Fruit fly (Drosophila melanogaster) whole organism, embryonic: ENCODE results near the gene Kmn2.

Experiments
- Ada2b ChIP-seq: fragments of 200-800 bp; sonication (Bioruptor generic); IDR thresholded peaks from 2 replicates; pipeline ENCODE4 v1.3.6; 2022; ENCODE audit warnings: missing biosample characterization, missing genetic modification characterization
- Antp ChIP-seq: fragments of 200-800 bp; sonication (Bioruptor generic); optimal IDR thresholded peaks from 3 replicates; lab custom pipeline; 2016; ENCODE audit warnings: missing biosample characterization, missing genetic modification characterization
- Awh ChIP-seq: fragments of 200-800 bp; sonication (Bioruptor generic); IDR thresholded peaks from 2 replicates; pipeline ENCODE4, ENCODE4 v1.3.6; 2022; ENCODE audit warnings: missing biosample characterization, missing genetic modification characterization
- BEAF-32 ChIP-seq: fragments of 200-800 bp; sonication (Bioruptor generic); optimal IDR thresholded peaks from 3 replicates; lab custom pipeline; 2017; ENCODE audit warnings: missing biosample characterization, missing genetic modification characterization, mild to moderate bottlenecking, moderate library complexity, missing genetic modification reagents
- CG10462 ChIP-seq: fragments of 200-800 bp; sonication (Bioruptor generic); optimal IDR thresholded peaks from 2 replicates; lab custom pipeline; 2016; ENCODE audit warnings: missing biosample characterization, missing genetic modification characterization
- CG10959 ChIP-seq: fragments of 200-800 bp; sonication (Bioruptor generic); IDR thresholded peaks from 2 replicates; pipeline ENCODE4 v1.3.6; 2022; ENCODE audit warnings: missing biosample characterization, missing genetic modification characterization
- CG12071 ChIP-seq: fragments of 200-800 bp; sonication (Bioruptor generic); optimal IDR thresholded peaks from 3 replicates; lab custom pipeline; 2018; ENCODE audit warnings: missing biosample characterization, mild to moderate bottlenecking, missing genetic modification characterization
- CG13287 ChIP-seq: fragments of 200-800 bp; sonication (Bioruptor generic); IDR thresholded peaks from 2 replicates; pipeline ENCODE4 v1.3.6; 2022; ENCODE audit warnings: missing biosample characterization, missing genetic modification characterization; ENCODE audit not compliant: partially characterized antibody
- CG14710 ChIP-seq: fragments of 200-800 bp; sonication (Bioruptor generic); optimal IDR thresholded peaks from 3 replicates; lab custom pipeline; 2019; ENCODE audit warnings: missing biosample characterization, mild to moderate bottlenecking, missing genetic modification characterization, moderate library complexity
- CG15514 ChIP-seq: fragments of 200-800 bp; sonication (Bioruptor generic); optimal IDR thresholded peaks from 3 replicates; lab custom pipeline; 2017; ENCODE audit warnings: missing biosample characterization, missing genetic modification characterization, mild to moderate bottlenecking, moderate library complexity, missing genetic modification reagents
- CG1603 ChIP-seq: fragments of 200-800 bp; sonication (Bioruptor generic); optimal IDR thresholded peaks from 2 replicates; lab custom pipeline; 2019; ENCODE audit warnings: missing biosample characterization, mild to moderate bottlenecking, missing genetic modification characterization, moderate library complexity
- CG2199 ChIP-seq: fragments of 200-800 bp; sonication (Bioruptor generic); IDR thresholded peaks from 3 replicates; pipeline ENCODE4 v1.3.6; 2022; ENCODE audit warnings: missing biosample characterization, missing genetic modification characterization
- CG3407 ChIP-seq: fragments of 200-800 bp; sonication (Bioruptor generic); optimal IDR thresholded peaks from 2 replicates; lab custom pipeline; 2018; ENCODE audit warnings: missing biosample characterization, mild to moderate bottlenecking, missing genetic modification characterization
- CG34376 ChIP-seq: fragments of 200-800 bp; sonication (Bioruptor generic); optimal IDR thresholded peaks from 2 replicates; lab custom pipeline; 2018; ENCODE audit warnings: missing biosample characterization, mild to moderate bottlenecking, missing genetic modification characterization
- CG8359 ChIP-seq: fragments of 200-800 bp; sonication (Bioruptor generic); optimal IDR thresholded peaks from 2 replicates; lab custom pipeline; 2017; ENCODE audit warnings: missing biosample characterization, mild to moderate bottlenecking, missing genetic modification characterization, borderline replicate concordance
- CHES-1-like ChIP-seq: fragments of 200-800 bp; sonication (Bioruptor generic); optimal IDR thresholded peaks from 2 replicates; lab custom pipeline; 2016; ENCODE audit warnings: missing biosample characterization, missing genetic modification characterization
- Deaf1 ChIP-seq: fragments of 200-800 bp; optimal IDR thresholded peaks from 3 replicates; lab custom pipeline; 2019; ENCODE audit warnings: missing biosample characterization, mild to moderate bottlenecking, missing genetic modification characterization, moderate library complexity
- Dp ChIP-seq: fragments of 200-800 bp; sonication (Bioruptor generic); optimal IDR thresholded peaks from 2 replicates; lab custom pipeline; 2018; ENCODE audit warnings: missing biosample characterization, mild to moderate bottlenecking, missing genetic modification characterization, moderate library complexity
- Drgx ChIP-seq: fragments of 200-800 bp; sonication (Bioruptor generic); IDR thresholded peaks from 2 replicates; pipeline ENCODE4 v1.3.6; 2022; ENCODE audit warnings: missing biosample characterization, missing genetic modification characterization
- Ets65A ChIP-seq: fragments of 200-800 bp; sonication (Bioruptor generic); peaks from one replicate; lab custom pipeline; 2016; ENCODE audit warnings: missing biosample characterization, missing genetic modification characterization
- HmgD ChIP-seq: fragments of 200-800 bp; sonication (Bioruptor generic); optimal IDR thresholded peaks from 3 replicates; lab custom pipeline; 2016; ENCODE audit warnings: missing biosample characterization, missing genetic modification characterization
- Hmr ChIP-seq: fragments of 200-800 bp; sonication (Bioruptor generic); optimal IDR thresholded peaks from 3 replicates; lab custom pipeline; 2017; ENCODE audit warnings: mild to moderate bottlenecking, missing biosample characterization, missing genetic modification reagents, missing genetic modification characterization
- Lhr ChIP-seq: fragments of 200-800 bp; sonication (Bioruptor generic); optimal IDR thresholded peaks from 3 replicates; lab custom pipeline; 2017; ENCODE audit warnings: mild to moderate bottlenecking, missing biosample characterization, missing genetic modification reagents, missing genetic modification characterization
- Poxn ChIP-seq: fragments of 200-800 bp; sonication (Bioruptor generic); IDR thresholded peaks from 2 replicates; pipeline ENCODE4 v1.3.6; 2022; ENCODE audit warnings: missing biosample characterization, missing genetic modification characterization
- Scr ChIP-seq: fragments of 200-800 bp; sonication (Bioruptor generic); IDR thresholded peaks from 2 replicates; pipeline ENCODE4 v1.3.6; 2022; ENCODE audit warnings: missing biosample characterization, missing genetic modification characterization; ENCODE audit not compliant: partially characterized antibody
- YL-1 ChIP-seq: fragments of 200-800 bp; sonication (Bioruptor generic); optimal IDR thresholded peaks from 3 replicates; lab custom pipeline; 2017; ENCODE audit warnings: missing biosample characterization, mild to moderate bottlenecking, missing genetic modification characterization
- bsh ChIP-seq, 2 experiments: fragments of 200-800 bp; sonication (Bioruptor generic); optimal IDR thresholded peaks; 2 replicates each; lab custom pipeline; 2017 to 2018; ENCODE audit warnings: mild to moderate bottlenecking in 2 of 2, missing biosample characterization in 2 of 2, missing genetic modification characterization in 2 of 2, moderate library complexity in 1 of 2
- btn ChIP-seq: fragments of 200-800 bp; sonication (Bioruptor generic); optimal IDR thresholded peaks from 2 replicates; lab custom pipeline; 2016; ENCODE audit warnings: missing biosample characterization, missing genetic modification characterization
- cas ChIP-seq: fragments of 200-800 bp; sonication (Bioruptor generic); IDR thresholded peaks from 2 replicates; pipeline ENCODE4 v1.3.6; 2022; ENCODE audit warnings: missing biosample characterization, missing genetic modification characterization
- gem ChIP-seq: fragments of 200-800 bp; sonication (Bioruptor generic); optimal IDR thresholded peaks from 2 replicates; lab custom pipeline; 2019; ENCODE audit warnings: missing biosample characterization, mild to moderate bottlenecking, missing genetic modification characterization, moderate library complexity
- gro ChIP-seq: fragments of 200-800 bp; sonication (Bioruptor generic); optimal IDR thresholded peaks from 2 replicates; lab custom pipeline; 2016; ENCODE audit warnings: missing biosample characterization, missing genetic modification characterization
- hkb ChIP-seq, 2 experiments: fragments of 200-800 bp in 1 of 2; fragments of >200 bp in 1 of 2; sonication (Bioruptor generic) in 1 of 2; IDR thresholded peaks in 1 of 2; optimal IDR thresholded peaks in 1 of 2; 2 replicates each; pipeline versions ENCODE4 v1.3.6 to Lab custom; 2017 to 2022; ENCODE audit warnings: missing biosample characterization in 1 of 2, missing genetic modification characterization in 1 of 2
- knrl ChIP-seq: fragments of 200-800 bp; sonication (Bioruptor generic); IDR thresholded peaks from 3 replicates; pipeline ENCODE4 v1.3.6; 2022; ENCODE audit warnings: missing biosample characterization, missing genetic modification characterization; ENCODE audit not compliant: partially characterized antibody
- nerfin-1 ChIP-seq: fragments of 200-800 bp; sonication (Bioruptor generic); optimal IDR thresholded peaks from 3 replicates; lab custom pipeline; 2019; ENCODE audit warnings: missing biosample characterization, mild to moderate bottlenecking, missing genetic modification characterization, moderate library complexity
- nom ChIP-seq: fragments of 200-800 bp; sonication (Bioruptor generic); optimal IDR thresholded peaks from 2 replicates; lab custom pipeline; 2017; ENCODE audit warnings: missing biosample characterization, missing genetic modification characterization, mild to moderate bottlenecking, moderate library complexity, missing genetic modification reagents
- pzg ChIP-seq: fragments of 200-800 bp; sonication (Bioruptor generic); optimal IDR thresholded peaks from 3 replicates; lab custom pipeline; 2018; ENCODE audit warnings: missing biosample characterization, mild to moderate bottlenecking, missing genetic modification characterization, moderate library complexity
- row ChIP-seq: fragments of 200-800 bp; sonication (Bioruptor generic); IDR thresholded peaks from 3 replicates; pipeline ENCODE4 v1.3.6; 2022; ENCODE audit warnings: missing biosample characterization, missing genetic modification characterization
- stwl ChIP-seq: fragments of 200-800 bp; sonication (Bioruptor generic); optimal IDR thresholded peaks from 3 replicates; lab custom pipeline; 2018; ENCODE audit warnings: missing biosample characterization, mild to moderate bottlenecking, missing genetic modification characterization, moderate library complexity
- tap ChIP-seq: fragments of 200-800 bp; optimal IDR thresholded peaks from 3 replicates; lab custom pipeline; 2019; ENCODE audit warnings: missing biosample characterization, mild to moderate bottlenecking, missing genetic modification characterization, moderate library complexity
- tin ChIP-seq: fragments of 200-800 bp; sonication (Bioruptor generic); optimal IDR thresholded peaks from 3 replicates; lab custom pipeline; 2016; ENCODE audit warnings: missing biosample characterization, missing genetic modification characterization

Gene Kmn2

DNA sequence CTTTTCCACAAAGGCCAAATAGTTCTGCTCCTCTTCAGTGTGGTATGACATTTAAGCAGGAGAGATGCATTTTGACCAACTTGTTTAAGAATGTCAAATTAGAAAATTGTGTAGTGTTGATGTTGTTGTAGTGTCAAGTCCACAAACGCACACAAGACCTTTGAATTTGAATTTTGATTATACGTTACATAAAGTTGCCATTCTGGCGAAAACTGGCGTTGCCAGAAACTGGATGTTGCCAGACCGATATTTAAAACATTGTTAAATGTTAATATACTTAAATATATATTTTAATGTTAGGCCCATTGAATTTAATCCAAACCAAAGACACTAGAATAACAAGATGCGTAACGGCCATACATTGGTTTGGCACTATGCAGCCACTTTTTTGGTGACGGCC lies 28.1 kb downstream of the Kmn2 start (continued):
- peak; percentile 37 for TF ChIP-seq CG15514 (GFP tag; lab: Kevin White, UChicago)
- TF ChIP-seq hkb (optimal IDR thresholded peaks at IDR 0.05; lab: Kevin White, UChicago), result no peak
- TF ChIP-seq hkb (GFP tag; IDR thresholded peaks at IDR 0.05; lab: Robert Waterston, UW), result peak; percentile 39; the same call in 1 of the 2 replicates
- TF ChIP-seq Lhr (GFP tag; lab: Kevin White, UChicago), result peak; percentile 7
- TF ChIP-seq pzg, result peak; percentile 48
- TF ChIP-seq BEAF-32, result peak; percentile 11
- peak; percentile 19 for TF ChIP-seq CG14710
- peak; percentile 2 for TF ChIP-seq YL-1
- TF ChIP-seq stwl (tag; lab: Kevin White, UChicago), result peak; percentile 11
- TF ChIP-seq Ada2b (GFP tag; lab: Robert Waterston, UW), result peak; percentile 30; the same call in 1 of the 2 replicates
- peak; percentile 38; the same call in 1 of the 2 replicates for TF ChIP-seq CG13287 (GFP tag; lab: Robert Waterston, UW)
- TF ChIP-seq CG34376, result no peak
- no peak for TF ChIP-seq Antp
- TF ChIP-seq gro (GFP tag; lab: Kevin White, UChicago), result no peak
- TF ChIP-seq tin (GFP tag; lab: Kevin White, UChicago), result no peak
- TF ChIP-seq Dp (GFP tag; lab: Kevin White, UChicago), result peak; percentile 72
- TF ChIP-seq CG1603 (tag; lab: Kevin White, UChicago), result peak; percentile 29
- no peak for TF ChIP-seq Deaf1 (tag; lab: Kevin White, UChicago)
- TF ChIP-seq Scr, result peak; percentile 47; the same call in 1 of the 2 replicates
- TF ChIP-seq, all 482 proteins: peak for 23

DNA sequence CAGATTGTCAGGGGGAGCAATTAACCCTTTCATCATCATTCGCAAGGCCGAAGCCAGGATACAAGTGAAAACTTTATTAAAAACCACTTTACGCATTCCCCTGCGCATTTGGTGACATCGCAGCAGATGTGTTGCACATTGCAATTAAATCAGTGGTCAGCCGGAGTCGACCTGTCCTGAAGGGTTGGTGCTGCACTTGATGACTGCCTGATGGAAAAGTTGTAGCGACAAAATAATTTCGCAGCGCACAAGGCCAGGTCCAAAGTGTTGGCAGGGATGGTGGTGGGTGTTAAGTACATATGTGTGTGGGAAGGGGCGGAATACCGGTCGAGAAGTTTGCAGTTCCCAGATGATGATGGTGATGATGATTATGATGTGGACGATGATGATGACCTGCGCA lies 28.9 kb downstream of the Kmn2 start:
- TF ChIP-seq tap (tag; lab: Kevin White, UChicago), result peak; percentile 33
- peak; percentile 78 for TF ChIP-seq nerfin-1 (tag; lab: Kevin White, UChicago)
- TF ChIP-seq CG3407 (GFP tag; lab: Kevin White, UChicago), result no peak
- TF ChIP-seq cas (GFP tag; lab: Robert Waterston, UW), result no peak
- no peak for TF ChIP-seq row (GFP tag; lab: Robert Waterston, UW)
- no peak for TF ChIP-seq CG12071
- no peak for TF ChIP-seq HmgD
- TF ChIP-seq CG2199 (GFP tag; lab: Robert Waterston, UW), result 0 out of 3 replicates have a peak, but pooled peaks have one; percentile 52

DNA sequence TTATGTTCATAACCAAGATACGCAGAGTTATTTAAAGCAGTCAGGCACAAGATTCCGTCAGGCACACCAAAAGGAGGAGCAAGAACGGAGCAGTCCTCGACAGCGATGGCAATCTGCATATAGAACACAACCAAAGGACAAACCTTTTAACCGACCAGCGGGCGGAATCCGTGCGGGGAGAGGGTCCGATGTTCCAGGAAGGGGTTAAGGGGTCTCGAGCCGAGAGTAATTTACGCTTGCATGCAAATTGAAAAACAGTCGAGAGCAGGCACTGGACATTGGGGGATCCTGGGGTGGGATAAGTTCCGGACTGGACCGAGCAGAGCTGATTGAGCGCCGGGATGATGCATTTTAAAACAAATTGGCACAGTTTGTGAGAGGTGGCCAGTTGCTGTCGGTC lies 30.5 kb downstream of the Kmn2 start:
- TF ChIP-seq btn (GFP tag; lab: Kevin White, UChicago) (no peak), knrl (GFP tag; lab: Robert Waterston, UW) (no peak)

DNA sequence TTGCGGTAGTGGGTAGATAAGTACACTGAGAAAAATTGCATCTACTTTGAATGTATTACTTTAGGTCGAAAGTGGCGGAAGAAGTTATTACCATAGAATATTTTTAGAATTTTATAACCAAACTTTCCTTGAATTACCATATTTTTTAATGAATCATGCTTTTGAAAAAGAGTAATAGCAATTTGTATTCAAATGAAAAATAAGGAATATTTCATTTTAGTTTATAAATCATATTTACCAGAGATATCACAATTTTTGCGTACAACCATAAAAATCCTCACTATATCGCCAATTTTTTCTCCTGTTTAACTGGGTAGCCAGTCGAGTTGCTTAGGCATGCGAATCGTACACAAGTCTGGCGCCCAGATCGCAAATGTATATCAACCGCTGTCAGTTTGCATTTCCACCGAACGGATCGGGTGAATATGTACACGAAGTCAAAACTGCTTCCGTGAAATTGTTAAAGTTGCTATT lies 31.4 kb downstream of the Kmn2 start:
- TF ChIP-seq CG8359 (GFP tag; lab: Kevin White, UChicago), result no peak
- no peak for TF ChIP-seq CHES-1-like (GFP tag; lab: Kevin White, UChicago)
- TF ChIP-seq Hmr, result no peak
- no peak for TF ChIP-seq CG10959 (GFP tag; lab: Robert Waterston, UW)
- no peak for TF ChIP-seq Poxn
- peak; percentile 42 for TF ChIP-seq nom (GFP tag; lab: Kevin White, UChicago)
- TF ChIP-seq Ets65A, result peak; percentile 39
- TF ChIP-seq CG10462 (GFP tag; lab: Kevin White, UChicago), result no peak
- no peak for TF ChIP-seq Awh (GFP tag; lab: Robert Waterston, UW)
- peak in 1 of 2 experiments; percentile 58 for TF ChIP-seq bsh (GFP tag; optimal IDR thresholded peaks at IDR 0.05; lab: Kevin White, UChicago)
- TF ChIP-seq Drgx (GFP tag; lab: Robert Waterston, UW), result peak; percentile 83
- TF ChIP-seq gem (tag; lab: Kevin White, UChicago), result peak; percentile 1
